Fruit fly (Drosophila melanogaster): ENCODE measurements around the gene Cog7.
A peak's percentile ranks its signal among the peaks of the same experiment; 100 is the strongest.

The Cog7 gene

dm6 chr3R:29891183-29891582 lies 41.7 kb downstream of the Cog7 start (continued):
- TF ChIP-seq CG17359 (tag; optimal IDR thresholded peaks at IDR 0.05) (peak; percentile 12), otp (GFP tag; IDR thresholded peaks at IDR 0.05) (0 out of 3 replicates have a peak, but pooled peaks have one; percentile 27), CG11723 (GFP tag; optimal IDR thresholded peaks at IDR 0.05) (peak; percentile 22), nau (GFP tag; optimal IDR thresholded peaks at IDR 0.05) (peak; percentile 26), CHES-1-like (GFP tag; optimal IDR thresholded peaks at IDR 0.05) (peak; percentile 2), tna (GFP tag; IDR thresholded peaks at IDR 0.05; ENCODE audit: partially characterized antibody) (no peak), Blimp-1 (GFP tag; optimal IDR thresholded peaks at IDR 0.05) (peak; percentile 11), zen (tag; optimal IDR thresholded peaks at IDR 0.05) (no peak), gsb-n (tag; optimal IDR thresholded peaks at IDR 0.05) (no peak), Chrac-16 (GFP tag; optimal IDR thresholded peaks at IDR 0.05) (no peak), CG1647 (GFP tag; optimal IDR thresholded peaks at IDR 0.05) (peak; percentile 6), CG4404 (GFP tag; IDR thresholded peaks at IDR 0.05) (no peak), hkb (optimal IDR thresholded peaks at IDR 0.05) (no peak), hkb (GFP tag; IDR thresholded peaks at IDR 0.05) (0 out of 2 replicates have a peak, but pooled peaks have one; percentile 14), CG1792 (GFP tag; optimal IDR thresholded peaks at IDR 0.05) (no peak), eyg (GFP tag; optimal IDR thresholded peaks at IDR 0.05) (peak; percentile 1), CG2712 (tag; optimal IDR thresholded peaks at IDR 0.05) (no peak), ftz-f1 (GFP tag; optimal IDR thresholded peaks at IDR 0.05) (no peak), fd102C (GFP tag; optimal IDR thresholded peaks at IDR 0.05) (no peak), TFAM (GFP tag; optimal IDR thresholded peaks at IDR 0.05) (no peak), cwo (GFP tag; optimal IDR thresholded peaks at IDR 0.05) (peak; percentile 11), CG1529 (GFP tag; optimal IDR thresholded peaks at IDR 0.05) (no peak), abd-A (tag; optimal IDR thresholded peaks at IDR 0.05) (no peak), C15 (GFP tag; IDR thresholded peaks at IDR 0.05) (peak; percentile 15; the same call in 1 of the 3 replicates), exex (tag; optimal IDR thresholded peaks at IDR 0.05) (no peak), wek (GFP tag; optimal IDR thresholded peaks at IDR 0.05) (peak; percentile 39), ssp (GFP tag; IDR thresholded peaks at IDR 0.05) (no peak), CG10979 (tag; optimal IDR thresholded peaks at IDR 0.05) (no peak), jigr1 (GFP tag; IDR thresholded peaks at IDR 0.05) (no peak), al (GFP tag; IDR thresholded peaks at IDR 0.05) (no peak), grn (GFP tag; optimal IDR thresholded peaks at IDR 0.05) (peak; percentile 15), CG9437 (GFP tag; optimal IDR thresholded peaks at IDR 0.05) (no peak), CG8924 (tag; optimal IDR thresholded peaks at IDR 0.05) (no peak), CG7556 (GFP tag; optimal IDR thresholded peaks at IDR 0.05) (peak; percentile 18), CG11695 (GFP tag; IDR thresholded peaks at IDR 0.05) (no peak), CG8290 (GFP tag; optimal IDR thresholded peaks at IDR 0.05) (peak; percentile 6), CG8290 (tag; optimal IDR thresholded peaks at IDR 0.05) (peak in 1 of 2 experiments; percentile 77), CG15269 (tag; optimal IDR thresholded peaks at IDR 0.05) (peak; percentile 34), CG30403 (GFP tag; optimal IDR thresholded peaks at IDR 0.05) (no peak), CG14667 (GFP tag; IDR thresholded peaks at IDR 0.05) (no peak), Sry-β (GFP tag; optimal IDR thresholded peaks at IDR 0.05) (no peak), Trl (optimal IDR thresholded peaks at IDR 0.05) (no peak), Trl (GFP tag; optimal IDR thresholded peaks at IDR 0.05) (peak; percentile 27), CG1024 (GFP tag; IDR thresholded peaks at IDR 0.05) (no peak), dm (GFP tag; optimal IDR thresholded peaks at IDR 0.05) (no peak), caup (GFP tag; optimal IDR thresholded peaks at IDR 0.05; ENCODE audit: severe bottlenecking) (peak; percentile 60), fd3F (GFP tag; optimal IDR thresholded peaks at IDR 0.05) (peak; percentile 15), Fer3 (tag; optimal IDR thresholded peaks at IDR 0.05) (peak; percentile 48), ash1 (GFP tag; optimal IDR thresholded peaks at IDR 0.05) (no peak), CG15514 (GFP tag; optimal IDR thresholded peaks at IDR 0.05) (peak; percentile 42), gcm (GFP tag; optimal IDR thresholded peaks at IDR 0.05) (no peak)

Measured in whole organism, embryonic.